In genomic region chrII:10662698-10663097, ce11 we compare ENCODE assay signal across 7 worm cellular contexts.
TF ChIP-seq lines count a peak whose summit lies in the region.

Gene D2089.8 (minus strand): TSS chrII:10662781.

TF ChIP-seq in whole organism, L1 larva, 84 proteins besides CTCF, POLR2A, EP300 and RAD21:
- TF ChIP-seq lin-35 (GFP tag; optimal IDR thresholded peaks at IDR 0.05; lab: Kevin White, UChicago) = peak in 1 of 2 experiments; percentile 43
- peak; percentile 38 for TF ChIP-seq mep-1 (tag; optimal IDR thresholded peaks at IDR 0.05; lab: Kevin White, UChicago)
- TF ChIP-seq C16A3.4 (tag; optimal IDR thresholded peaks at IDR 0.05; lab: Kevin White, UChicago) = peak; percentile 12
- TF ChIP-seq lsy-2 (tag; optimal IDR thresholded peaks at IDR 0.05; lab: Kevin White, UChicago) = peak in 1 of 2 experiments; percentile 48
- peak in 1 of 2 experiments; percentile 21 for TF ChIP-seq efl-1 (optimal IDR thresholded peaks at IDR 0.05; lab: Kevin White, UChicago)
- TF ChIP-seq efl-1 (GFP tag; optimal IDR thresholded peaks at IDR 0.05 in 1 of 2; lab: Kevin White, UChicago) = peak; percentile 19 to 39
- TF ChIP-seq dpl-1 (GFP tag; optimal IDR thresholded peaks at IDR 0.05; lab: Kevin White, UChicago) = peak in 2 of 3 experiments; percentile 9 to 55
- TF ChIP-seq C34B4.2 (tag; optimal IDR thresholded peaks at IDR 0.05; lab: Kevin White, UChicago) = no peak
- TF ChIP-seq blmp-1 (tag; optimal IDR thresholded peaks at IDR 0.05; lab: Kevin White, UChicago) = peak; percentile 17
- TF ChIP-seq swsn-7 (tag; optimal IDR thresholded peaks at IDR 0.05; lab: Kevin White, UChicago) = no peak
- TF ChIP-seq nhr-76 (tag; optimal IDR thresholded peaks at IDR 0.05; lab: Kevin White, UChicago) = no peak

TF ChIP-seq in whole organism, L2 larva, 48 proteins besides CTCF, POLR2A, EP300 and RAD21:
- TF ChIP-seq lsy-2 (tag; optimal IDR thresholded peaks at IDR 0.05; lab: Kevin White, UChicago) = peak in 1 of 2 experiments; percentile 35
- TF ChIP-seq lin-13 (GFP tag; optimal IDR thresholded peaks at IDR 0.05; lab: Kevin White, UChicago) = no peak
- peak; percentile 32 for TF ChIP-seq C34F6.9 (tag; optimal IDR thresholded peaks at IDR 0.05; lab: Kevin White, UChicago)

TF ChIP-seq in whole organism, L3 larva, 47 proteins besides CTCF, POLR2A, EP300 and RAD21:
- TF ChIP-seq ama-1 (optimal IDR thresholded peaks at IDR 0.05; lab: Kevin White, UChicago) (no peak), nhr-237 (tag; optimal IDR thresholded peaks at IDR 0.05; lab: Kevin White, UChicago) (no peak), nhr-77 (tag; optimal IDR thresholded peaks at IDR 0.05; lab: Kevin White, UChicago) (no peak), nhr-23 (tag; optimal IDR thresholded peaks at IDR 0.05; lab: Kevin White, UChicago) (no peak), pqm-1 (tag; optimal IDR thresholded peaks at IDR 0.05; lab: Kevin White, UChicago) (no peak), R02D3.7 (tag; optimal IDR thresholded peaks at IDR 0.05; lab: Kevin White, UChicago) (no peak), elt-2 (tag; optimal IDR thresholded peaks at IDR 0.05; lab: Kevin White, UChicago) (no peak), mdl-1 (tag; optimal IDR thresholded peaks at IDR 0.05; lab: Kevin White, UChicago) (no peak), ceh-16 (tag; optimal IDR thresholded peaks at IDR 0.05; lab: Kevin White, UChicago) (no peak), nhr-28 (tag; optimal IDR thresholded peaks at IDR 0.05; lab: Kevin White, UChicago) (no peak), pha-4 (tag; optimal IDR thresholded peaks at IDR 0.05; lab: Kevin White, UChicago) (peak; percentile 43), jun-1 (tag; optimal IDR thresholded peaks at IDR 0.05; lab: Kevin White, UChicago) (no peak), egl-27 (tag; optimal IDR thresholded peaks at IDR 0.05; lab: Kevin White, UChicago) (no peak), nfya-1 (tag; optimal IDR thresholded peaks at IDR 0.05; lab: Kevin White, UChicago; ENCODE audit: insufficient read depth) (peak; percentile 18)

TF ChIP-seq in whole organism, L4 larva, 104 proteins besides CTCF, POLR2A, EP300 and RAD21:
- TF ChIP-seq daf-8 (GFP tag; IDR thresholded peaks at IDR 0.05; lab: Robert Waterston, UW) (no peak), lin-38 (GFP tag; IDR thresholded peaks at IDR 0.05; lab: Robert Waterston, UW) (peak; percentile 88)
TF ChIP-seq in whole organism, L4 larva: peak in this region for 1.

TF ChIP-seq in whole organism, late embryonic, 69 proteins besides CTCF, POLR2A, EP300 and RAD21:
- TF ChIP-seq sdc-2 (tag; optimal IDR thresholded peaks at IDR 0.05; lab: Kevin White, UChicago) = no peak
- TF ChIP-seq hlh-30 (tag; optimal IDR thresholded peaks at IDR 0.05; lab: Kevin White, UChicago; ENCODE audit: insufficient read depth) = no peak
- TF ChIP-seq pat-9 (tag; optimal IDR thresholded peaks at IDR 0.05; lab: Kevin White, UChicago) = no peak
- peak; percentile 34 for TF ChIP-seq ceh-14 (tag; optimal IDR thresholded peaks at IDR 0.05; lab: Kevin White, UChicago)
- peak; percentile 4 for TF ChIP-seq ceh-48 (tag; optimal IDR thresholded peaks at IDR 0.05; lab: Kevin White, UChicago)
- no peak for TF ChIP-seq pha-4 (tag; optimal IDR thresholded peaks at IDR 0.05; lab: Kevin White, UChicago)
- peak; percentile 43 for TF ChIP-seq unc-42 (tag; optimal IDR thresholded peaks at IDR 0.05; lab: Kevin White, UChicago)
- TF ChIP-seq ref-2 (tag; optimal IDR thresholded peaks at IDR 0.05; lab: Kevin White, UChicago) = no peak
TF ChIP-seq in whole organism, late embryonic: peak in this region for 3.

TF ChIP-seq in whole organism, mixed stage, embryonic, 35 proteins besides CTCF, POLR2A, EP300 and RAD21:
- TF ChIP-seq ceh-39 (tag; optimal IDR thresholded peaks at IDR 0.05; lab: Kevin White, UChicago) (peak; percentile 51), ceh-43 (GFP tag; optimal IDR thresholded peaks at IDR 0.05; lab: Kevin White, UChicago) (no peak), ces-1 (GFP tag; optimal IDR thresholded peaks at IDR 0.05; lab: Kevin White, UChicago) (peak; percentile 43)
TF ChIP-seq in whole organism, mixed stage, embryonic: peak in this region for 2.

TF ChIP-seq in whole organism, young adult, 124 proteins besides CTCF, POLR2A, EP300 and RAD21:
- peak; percentile 71 for TF ChIP-seq lsl-1 (GFP tag; optimal IDR thresholded peaks at IDR 0.05; lab: Kevin White, UChicago)
- TF ChIP-seq ceh-91 (GFP tag; IDR thresholded peaks at IDR 0.05; lab: Robert Waterston, UW) = peak; percentile 53
- TF ChIP-seq lin-35 (GFP tag; optimal IDR thresholded peaks at IDR 0.05; lab: Kevin White, UChicago) = no peak
- peak; percentile 48 for TF ChIP-seq xnd-1 (tag; optimal IDR thresholded peaks at IDR 0.05; lab: Kevin White, UChicago)
- no peak for TF ChIP-seq pha-4 (tag; optimal IDR thresholded peaks at IDR 0.05; lab: Kevin White, UChicago)
- TF ChIP-seq lin-40 (tag; optimal IDR thresholded peaks at IDR 0.05; lab: Kevin White, UChicago) = no peak
- no peak for TF ChIP-seq attf-6 (GFP tag; IDR thresholded peaks at IDR 0.05; lab: Robert Waterston, UW)
- TF ChIP-seq nfya-2 (GFP tag; IDR thresholded peaks at IDR 0.05; lab: Robert Waterston, UW) = no peak
- no peak for TF ChIP-seq zfh-2 (GFP tag; conservative IDR thresholded peaks at IDR 0.05; lab: Robert Waterston, UW)
- TF ChIP-seq mel-28 (tag; optimal IDR thresholded peaks at IDR 0.05; lab: Kevin White, UChicago; ENCODE audit: borderline replicate concordance) = no peak
- TF ChIP-seq dpl-1 (GFP tag; optimal IDR thresholded peaks at IDR 0.05; lab: Kevin White, UChicago) = peak; percentile 22
- no peak for TF ChIP-seq ceh-27 (GFP tag; optimal IDR thresholded peaks at IDR 0.05; lab: Kevin White, UChicago)
- no peak for TF ChIP-seq zim-3 (tag; optimal IDR thresholded peaks at IDR 0.05; lab: Kevin White, UChicago)
- TF ChIP-seq tlf-1 (GFP tag; optimal IDR thresholded peaks at IDR 0.05; lab: Kevin White, UChicago) = no peak
- TF ChIP-seq K12H6.12 (tag; optimal IDR thresholded peaks at IDR 0.05; lab: Kevin White, UChicago) = no peak
- no peak for TF ChIP-seq hmg-20 (GFP tag; IDR thresholded peaks at IDR 0.05; lab: Robert Waterston, UW)
- TF ChIP-seq hsf-1 (GFP tag; IDR thresholded peaks at IDR 0.05; lab: Robert Waterston, UW) = no peak
- TF ChIP-seq D2030.7 (GFP tag; IDR thresholded peaks at IDR 0.05; lab: Robert Waterston, UW) = 0 out of 2 replicates have a peak, but pooled peaks have one; percentile 23
- TF ChIP-seq ztf-26 (tag; optimal IDR thresholded peaks at IDR 0.05; lab: Kevin White, UChicago) = no peak
- TF ChIP-seq B0019.2 (GFP tag; conservative IDR thresholded peaks at IDR 0.05; lab: Robert Waterston, UW) = no peak
- no peak for TF ChIP-seq ets-4 (GFP tag; optimal IDR thresholded peaks at IDR 0.05; lab: Kevin White, UChicago)
- no peak for TF ChIP-seq ceh-100 (GFP tag; IDR thresholded peaks at IDR 0.05; lab: Robert Waterston, UW)
- TF ChIP-seq Y67H2A.10 (GFP tag; conservative IDR thresholded peaks at IDR 0.05; lab: Robert Waterston, UW) = no peak
- TF ChIP-seq nfyb-1 (GFP tag; IDR thresholded peaks at IDR 0.05; lab: Robert Waterston, UW) = no peak
- peak; percentile 94 for TF ChIP-seq madf-6 (GFP tag; IDR thresholded peaks at IDR 0.05; lab: Robert Waterston, UW)
- TF ChIP-seq F33H1.4 (GFP tag; IDR thresholded peaks at IDR 0.05; lab: Robert Waterston, UW) = peak; percentile 45
- peak; percentile 67 for TF ChIP-seq efl-1 (GFP tag; optimal IDR thresholded peaks at IDR 0.05; lab: Kevin White, UChicago)
- no peak for TF ChIP-seq cebp-1 (GFP tag; IDR thresholded peaks at IDR 0.05; lab: Robert Waterston, UW)
- no peak for TF ChIP-seq cebp-1 (tag; optimal IDR thresholded peaks at IDR 0.05; lab: Kevin White, UChicago)
- TF ChIP-seq tbx-9 (tag; optimal IDR thresholded peaks at IDR 0.05; lab: Kevin White, UChicago; ENCODE audit: borderline replicate concordance) = no peak
- TF ChIP-seq B0035.1 (tag; optimal IDR thresholded peaks at IDR 0.05; lab: Kevin White, UChicago) = no peak
- TF ChIP-seq hrde-1 (tag; optimal IDR thresholded peaks at IDR 0.05; lab: Kevin White, UChicago; ENCODE audit: borderline replicate concordance) = no peak
- peak; percentile 92 for TF ChIP-seq madf-8 (GFP tag; conservative IDR thresholded peaks at IDR 0.05; lab: Robert Waterston, UW)
- no peak for TF ChIP-seq bed-2 (GFP tag; IDR thresholded peaks at IDR 0.05; lab: Robert Waterston, UW)
- TF ChIP-seq hlh-26 (GFP tag; conservative IDR thresholded peaks at IDR 0.05; lab: Robert Waterston, UW) = no peak
- no peak for TF ChIP-seq F49E8.2 (tag; optimal IDR thresholded peaks at IDR 0.05; lab: Kevin White, UChicago; ENCODE audit: insufficient read depth)
- TF ChIP-seq ama-1 (optimal IDR thresholded peaks at IDR 0.05; lab: Kevin White, UChicago) = no peak
- no peak for TF ChIP-seq ama-1 (GFP tag; optimal IDR thresholded peaks at IDR 0.05; lab: Kevin White, UChicago)
- no peak for TF ChIP-seq F22D6.2 (tag; optimal IDR thresholded peaks at IDR 0.05; lab: Kevin White, UChicago)
- TF ChIP-seq ekl-4 (GFP tag; IDR thresholded peaks at IDR 0.05; lab: Robert Waterston, UW) = no peak
